Worm (Caenorhabditis elegans): Measurements from ENCODE around the gene R10E4.3.

R10E4.3 gene

ce11 chrIII:4237660-4238059, 49.6 kb downstream of the R10E4.3 start:
- TF ChIP-seq ceh-90 (tag; optimal IDR thresholded peaks at IDR 0.05), result no peak
- peak; percentile 88 for TF ChIP-seq unc-86 (tag; optimal IDR thresholded peaks at IDR 0.05)
- no peak for TF ChIP-seq hlh-17 (GFP tag; optimal IDR thresholded peaks at IDR 0.05; ENCODE audit: borderline replicate concordance)
- TF ChIP-seq unc-98 (GFP tag; IDR thresholded peaks at IDR 0.05), result peak; percentile 15; the same call in 1 of the 2 replicates
- TF ChIP-seq sptf-1 (tag; optimal IDR thresholded peaks at IDR 0.05), result no peak
- TF ChIP-seq ceh-63 (GFP tag; optimal IDR thresholded peaks at IDR 0.05), result no peak
- peak; percentile 94 for TF ChIP-seq nhr-47 (tag; optimal IDR thresholded peaks at IDR 0.05)
- peak; percentile 80 for TF ChIP-seq pax-3 (tag; optimal IDR thresholded peaks at IDR 0.05)
- peak; percentile 3 for TF ChIP-seq F16B12.6 (tag; optimal IDR thresholded peaks at IDR 0.05)
- peak; percentile 79 to 87 for TF ChIP-seq lin-35 (GFP tag; optimal IDR thresholded peaks at IDR 0.05)
- TF ChIP-seq nhr-85 (tag), result peak; percentile 99
- peak; percentile 72 for TF ChIP-seq hpl-2 (GFP tag; optimal IDR thresholded peaks at IDR 0.05)
- TF ChIP-seq unc-62 (GFP tag; optimal IDR thresholded peaks at IDR 0.05), result no peak
- peak; percentile 89 for TF ChIP-seq irx-1 (tag; optimal IDR thresholded peaks at IDR 0.05)
- peak; percentile 77 for TF ChIP-seq isw-1 (GFP tag; IDR thresholded peaks at IDR 0.05)
- TF ChIP-seq egl-27 (tag; optimal IDR thresholded peaks at IDR 0.05), result peak; percentile 61 to 94
- peak; percentile 80 for TF ChIP-seq nhr-28 (tag; optimal IDR thresholded peaks at IDR 0.05)
- no peak for TF ChIP-seq C34B4.2 (tag; optimal IDR thresholded peaks at IDR 0.05)
- no peak for TF ChIP-seq pag-3 (tag; optimal IDR thresholded peaks at IDR 0.05; ENCODE audit: borderline replicate concordance, insufficient read depth)
- no peak for TF ChIP-seq tlp-1 (tag; optimal IDR thresholded peaks at IDR 0.05)
- peak; percentile 93 for TF ChIP-seq tbx-2 (tag; optimal IDR thresholded peaks at IDR 0.05)
- TF ChIP-seq snpc-4 (tag; optimal IDR thresholded peaks at IDR 0.05), result peak; percentile 39
- peak; percentile 90 for TF ChIP-seq elt-2 (tag; optimal IDR thresholded peaks at IDR 0.05)
- TF ChIP-seq nhr-77 (tag; optimal IDR thresholded peaks at IDR 0.05), result peak; percentile 95
- peak; percentile 19 for TF ChIP-seq lin-39 (tag; optimal IDR thresholded peaks at IDR 0.05)
- TF ChIP-seq blmp-1 (tag; optimal IDR thresholded peaks at IDR 0.05), result peak; percentile 89
- TF ChIP-seq sox-4 (tag; optimal IDR thresholded peaks at IDR 0.05), result peak; percentile 79
- TF ChIP-seq ztf-11 (tag; optimal IDR thresholded peaks at IDR 0.05), result no peak
- TF ChIP-seq efl-3 (GFP tag; optimal IDR thresholded peaks at IDR 0.05), result no peak
- peak; percentile 51 for TF ChIP-seq aha-1 (tag; optimal IDR thresholded peaks at IDR 0.05)
- TF ChIP-seq fos-1 (tag; optimal IDR thresholded peaks at IDR 0.05), result peak; percentile 85
- peak; percentile 83 for TF ChIP-seq egl-13 (tag; optimal IDR thresholded peaks at IDR 0.05)
- TF ChIP-seq C04F5.9 (tag; optimal IDR thresholded peaks at IDR 0.05), result peak; percentile 62
- TF ChIP-seq lir-3 (tag; optimal IDR thresholded peaks at IDR 0.05; ENCODE audit: poor library complexity), result peak; percentile 84
- peak; percentile 91 for TF ChIP-seq lin-13 (GFP tag; optimal IDR thresholded peaks at IDR 0.05)
- peak; percentile 91 for TF ChIP-seq nhr-90 (tag; optimal IDR thresholded peaks at IDR 0.05; ENCODE audit: poor library complexity)
- TF ChIP-seq nhr-76 (tag; optimal IDR thresholded peaks at IDR 0.05), result no peak
- TF ChIP-seq ceh-82 (tag; optimal IDR thresholded peaks at IDR 0.05), result peak; percentile 72 to 79 (median 79)
- peak; percentile 66 to 97 for TF ChIP-seq mdl-1 (tag; optimal IDR thresholded peaks at IDR 0.05)
- TF ChIP-seq zip-4 (GFP tag; optimal IDR thresholded peaks at IDR 0.05), result peak; percentile 49
- peak; percentile 94 for TF ChIP-seq jun-1 (tag; optimal IDR thresholded peaks at IDR 0.05)
- no peak for TF ChIP-seq alr-1 (tag; optimal IDR thresholded peaks at IDR 0.05; ENCODE audit: borderline replicate concordance)
- no peak for TF ChIP-seq ces-1 (GFP tag; optimal IDR thresholded peaks at IDR 0.05)
- peak; percentile 100 for TF ChIP-seq nhr-20 (tag; optimal IDR thresholded peaks at IDR 0.05)
- peak; percentile 89 for TF ChIP-seq nhr-19 (GFP tag; conservative IDR thresholded peaks at IDR 0.05)
- TF ChIP-seq lsy-2 (tag; optimal IDR thresholded peaks at IDR 0.05), result peak; percentile 88 to 90
- peak; percentile 92 for TF ChIP-seq xbp-1 (tag; optimal IDR thresholded peaks at IDR 0.05)
- TF ChIP-seq nhr-12 (tag; optimal IDR thresholded peaks at IDR 0.05), result peak; percentile 65
- TF ChIP-seq rnt-1 (tag; optimal IDR thresholded peaks at IDR 0.05), result peak; percentile 91
- no peak for TF ChIP-seq vab-15 (tag; optimal IDR thresholded peaks at IDR 0.05)
- no peak for TF ChIP-seq pqm-1 (tag; optimal IDR thresholded peaks at IDR 0.05)
- peak; percentile 99 for TF ChIP-seq lin-14 (GFP tag; optimal IDR thresholded peaks at IDR 0.05)
